Fruit fly (Drosophila melanogaster) whole organism, embryonic: ENCODE data around the gene TwdlQ.

ENCODE experiments used
- Atf-2 ChIP-seq: fragments of 200-800 bp; sonication (Bioruptor generic); optimal IDR thresholded peaks from 2 replicates; lab custom pipeline; 2016; ENCODE audit warnings: missing biosample characterization, missing genetic modification characterization
- Atf6 ChIP-seq: fragments of 200-800 bp; sonication (Bioruptor generic); IDR thresholded peaks from 2 replicates; pipeline ENCODE4 v1.3.6; 2022; ENCODE audit warnings: missing biosample characterization, missing genetic modification characterization
- BtbVII ChIP-seq: fragments of 200-800 bp; sonication (Bioruptor generic); optimal IDR thresholded peaks from 3 replicates; lab custom pipeline; 2017; ENCODE audit warnings: missing biosample characterization, mild to moderate bottlenecking, missing genetic modification characterization
- Bteb2 ChIP-seq: fragments of 200-800 bp; sonication (Bioruptor generic); optimal IDR thresholded peaks from 2 replicates; lab custom pipeline; 2016; ENCODE audit warnings: missing biosample characterization, missing genetic modification characterization
- CG11398 ChIP-seq: fragments of 200-800 bp; sonication (Bioruptor generic); optimal IDR thresholded peaks from 2 replicates; lab custom pipeline; 2016; ENCODE audit warnings: missing biosample characterization, missing genetic modification characterization
- CG1233 ChIP-seq: fragments of 200-800 bp; sonication (Bioruptor generic); optimal IDR thresholded peaks from 4 replicates; lab custom pipeline; 2018; ENCODE audit warnings: missing biosample characterization, mild to moderate bottlenecking, missing genetic modification characterization
- CG13123 ChIP-seq: fragments of 200-800 bp; sonication (Bioruptor generic); optimal IDR thresholded peaks from 2 replicates; lab custom pipeline; 2016; ENCODE audit warnings: missing biosample characterization, missing genetic modification characterization
- CG15073 ChIP-seq: fragments of 200-800 bp; sonication (Bioruptor generic); optimal IDR thresholded peaks from 2 replicates; lab custom pipeline; 2016; ENCODE audit warnings: missing biosample characterization, missing genetic modification characterization
- CG16779 ChIP-seq: fragments of 200-800 bp; sonication (Bioruptor generic); IDR thresholded peaks from 2 replicates; pipeline ENCODE4 v1.3.6; 2022; ENCODE audit warnings: missing biosample characterization, missing genetic modification characterization
- CG17359 ChIP-seq: fragments of 200-800 bp; sonication (Bioruptor generic); optimal IDR thresholded peaks from 3 replicates; lab custom pipeline; 2018; ENCODE audit warnings: missing biosample characterization, mild to moderate bottlenecking, missing genetic modification characterization, moderate library complexity
- CG17361 ChIP-seq: fragments of 200-800 bp; sonication (Bioruptor generic); IDR thresholded peaks from 3 replicates; pipeline ENCODE4 v1.3.6; 2022; ENCODE audit warnings: missing biosample characterization, missing genetic modification characterization
- CG17385 ChIP-seq: fragments of 200-800 bp; sonication (Bioruptor generic); optimal IDR thresholded peaks from 3 replicates; lab custom pipeline; 2018; ENCODE audit warnings: missing biosample characterization, mild to moderate bottlenecking, missing genetic modification characterization
- CG17912 ChIP-seq: fragments of 200-800 bp; sonication (Bioruptor generic); optimal IDR thresholded peaks from 2 replicates; lab custom pipeline; 2018; ENCODE audit warnings: missing biosample characterization, mild to moderate bottlenecking, missing genetic modification characterization
- CG18262 ChIP-seq: fragments of 200-800 bp; optimal IDR thresholded peaks from 3 replicates; lab custom pipeline; 2019; ENCODE audit warnings: missing biosample characterization, mild to moderate bottlenecking, missing genetic modification characterization, moderate library complexity
- CG1832 ChIP-seq: fragments of 200-800 bp; sonication (Bioruptor generic); optimal IDR thresholded peaks from 2 replicates; lab custom pipeline; 2017; ENCODE audit warnings: missing biosample characterization, mild to moderate bottlenecking, missing genetic modification characterization, inconsistent platforms
- CG18764 ChIP-seq: fragments of 200-800 bp; sonication (Bioruptor generic); optimal IDR thresholded peaks from 3 replicates; lab custom pipeline; 2016; ENCODE audit warnings: missing biosample characterization, missing genetic modification characterization
- CG2116 ChIP-seq: fragments of 200-800 bp; sonication (Bioruptor generic); optimal IDR thresholded peaks from 3 replicates; lab custom pipeline; 2018; ENCODE audit warnings: missing biosample characterization, mild to moderate bottlenecking, missing genetic modification characterization
- CG31224 ChIP-seq: fragments of 200-800 bp; sonication (Bioruptor generic); IDR thresholded peaks from 2 replicates; pipeline ENCODE4 v1.3.6; 2022; ENCODE audit warnings: missing biosample characterization, missing genetic modification characterization
- CG3838 ChIP-seq: fragments of 200-800 bp; sonication (Bioruptor generic); optimal IDR thresholded peaks from 3 replicates; lab custom pipeline; 2016; ENCODE audit warnings: missing biosample characterization, missing genetic modification characterization
- CG4854 ChIP-seq: fragments of 200-800 bp; sonication (Bioruptor generic); optimal IDR thresholded peaks from 2 replicates; lab custom pipeline; 2016; ENCODE audit warnings: missing biosample characterization, missing genetic modification characterization, inconsistent platforms
- CG5245 ChIP-seq: fragments of 200-800 bp; sonication (Bioruptor generic); optimal IDR thresholded peaks from 3 replicates; lab custom pipeline; 2016; ENCODE audit warnings: missing biosample characterization, missing genetic modification characterization
- CG6254 ChIP-seq: fragments of 200-800 bp; sonication (Bioruptor generic); optimal IDR thresholded peaks from 3 replicates; lab custom pipeline; 2017; ENCODE audit warnings: mild to moderate bottlenecking, missing biosample characterization, missing genetic modification reagents, missing genetic modification characterization
- CG7271 ChIP-seq: fragments of 200-800 bp; sonication (Bioruptor generic); optimal IDR thresholded peaks from 2 replicates; lab custom pipeline; 2018; ENCODE audit warnings: missing biosample characterization, mild to moderate bottlenecking, missing genetic modification characterization, moderate library complexity
- CG7928 ChIP-seq: fragments of 200-800 bp; sonication (Bioruptor generic); optimal IDR thresholded peaks from 2 replicates; lab custom pipeline; 2017; ENCODE audit warnings: missing biosample characterization, mild to moderate bottlenecking, missing genetic modification characterization
- CG8281 ChIP-seq: fragments of 200-800 bp; sonication (Bioruptor generic); optimal IDR thresholded peaks from 2 replicates; lab custom pipeline; 2018; ENCODE audit warnings: missing biosample characterization, mild to moderate bottlenecking, missing genetic modification characterization, moderate library complexity
- CG8290 ChIP-seq, 3 experiments: fragments of 200-800 bp; sonication (Bioruptor generic); optimal IDR thresholded peaks; 2 replicates each; lab custom pipeline; 2016 to 2019; ENCODE audit warnings: missing biosample characterization in 3 of 3, missing genetic modification characterization in 3 of 3, mild to moderate bottlenecking in 2 of 3, moderate library complexity in 1 of 3
- CG8924 ChIP-seq: fragments of 200-800 bp; optimal IDR thresholded peaks from 3 replicates; lab custom pipeline; 2019; ENCODE audit warnings: missing biosample characterization, mild to moderate bottlenecking, missing genetic modification characterization, moderate library complexity
- D ChIP-seq, 2 experiments: fragments of 200-800 bp in 1 of 2; fragments of >200 bp in 1 of 2; sonication (Bioruptor generic) in 1 of 2; optimal IDR thresholded peaks; 2 replicates in 1 of 2; 3 replicates in 1 of 2; lab custom pipeline; 2017; ENCODE audit warnings: mild to moderate bottlenecking in 1 of 2, missing biosample characterization in 1 of 2, missing genetic modification characterization in 1 of 2, missing genetic modification reagents in 1 of 2
- Doc2 ChIP-seq: fragments of 200-800 bp; sonication (Bioruptor generic); IDR thresholded peaks from 2 replicates; pipeline ENCODE4 v1.3.6; 2022; ENCODE audit warnings: missing biosample characterization, missing genetic modification characterization
- H15 ChIP-seq: fragments of 200-800 bp; sonication (Bioruptor generic); IDR thresholded peaks from 3 replicates; pipeline ENCODE4 v1.3.6; 2022; ENCODE audit warnings: missing biosample characterization, missing genetic modification characterization
- HLH3B ChIP-seq: fragments of 200-800 bp; sonication (Bioruptor generic); IDR thresholded peaks from 2 replicates; pipeline ENCODE4 v1.3.6; 2022; ENCODE audit warnings: missing biosample characterization, missing genetic modification characterization
- Lim3 ChIP-seq: fragments of 200-800 bp; sonication (Bioruptor generic); IDR thresholded peaks from 2 replicates; pipeline ENCODE4 v1.3.6; 2022; ENCODE audit warnings: missing biosample characterization, missing genetic modification characterization
- MESR4 ChIP-seq: fragments of 200-800 bp; sonication (Bioruptor generic); optimal IDR thresholded peaks from 2 replicates; lab custom pipeline; 2018; ENCODE audit warnings: missing biosample characterization, mild to moderate bottlenecking, missing genetic modification characterization, moderate library complexity
- MTF-1 ChIP-seq: fragments of 200-800 bp; sonication (Bioruptor generic); optimal IDR thresholded peaks from 2 replicates; lab custom pipeline; 2018; ENCODE audit warnings: missing biosample characterization, mild to moderate bottlenecking, missing genetic modification characterization, borderline replicate concordance
- Xbp1 ChIP-seq: fragments of 200-800 bp; sonication (Bioruptor generic); optimal IDR thresholded peaks from 3 replicates; lab custom pipeline; 2016; ENCODE audit warnings: missing biosample characterization, mild to moderate bottlenecking, missing genetic modification characterization
- aop ChIP-seq: fragments of 200-800 bp; sonication (Bioruptor generic); IDR thresholded peaks from 2 replicates; pipeline ENCODE4 v1.3.6; 2022; ENCODE audit warnings: missing biosample characterization, missing genetic modification characterization
- ap ChIP-seq: fragments of 200-800 bp; sonication (Bioruptor generic); IDR thresholded peaks from 2 replicates; pipeline ENCODE4 v1.3.6; 2022; ENCODE audit warnings: missing biosample characterization, missing genetic modification characterization
- cato ChIP-seq: fragments of 200-800 bp; sonication (Bioruptor generic); optimal IDR thresholded peaks from 2 replicates; lab custom pipeline; 2016; ENCODE audit warnings: missing biosample characterization, missing genetic modification characterization, borderline replicate concordance
- croc ChIP-seq: fragments of 200-800 bp; sonication (Bioruptor generic); conservative IDR thresholded peaks from 3 replicates; pipeline ENCODE4 v1.3.6; 2022; ENCODE audit warnings: missing biosample characterization, missing genetic modification characterization
- da ChIP-seq: fragments of 200-800 bp; sonication (Bioruptor generic); optimal IDR thresholded peaks from 2 replicates; lab custom pipeline; 2016; ENCODE audit warnings: missing biosample characterization, missing genetic modification characterization
- hb ChIP-seq: fragments of 200-800 bp; sonication (Bioruptor generic); IDR thresholded peaks from 3 replicates; pipeline ENCODE4 v1.3.6; 2022; ENCODE audit warnings: missing biosample characterization, missing genetic modification characterization; ENCODE audit not compliant: partially characterized antibody
- jigr1 ChIP-seq: fragments of 200-800 bp; sonication (Bioruptor generic); IDR thresholded peaks from 3 replicates; pipeline ENCODE4 v1.3.6; 2022; ENCODE audit warnings: missing biosample characterization, missing genetic modification characterization
- ken ChIP-seq: fragments of 200-800 bp; sonication (Bioruptor generic); IDR thresholded peaks from 3 replicates; pipeline ENCODE4 v1.3.6; 2022; ENCODE audit warnings: missing biosample characterization, missing genetic modification characterization
- nmo ChIP-seq: fragments of 200-800 bp; sonication (Bioruptor generic); optimal IDR thresholded peaks from 2 replicates; lab custom pipeline; 2018; ENCODE audit warnings: missing biosample characterization, mild to moderate bottlenecking, missing genetic modification characterization, moderate library complexity
- peb ChIP-seq: fragments of 200-800 bp; sonication (Bioruptor generic); IDR thresholded peaks from 2 replicates; pipeline ENCODE4 v1.3.6; 2022; ENCODE audit warnings: missing biosample characterization, missing genetic modification characterization
- ranshi ChIP-seq: fragments of 200-800 bp; sonication (Bioruptor generic); IDR thresholded peaks from 2 replicates; pipeline ENCODE4 v1.3.6; 2022; ENCODE audit warnings: missing biosample characterization, missing genetic modification characterization
- sens ChIP-seq: fragments of 200-800 bp; sonication (Bioruptor generic); peaks from one replicate; lab custom pipeline; 2016; ENCODE audit warnings: missing biosample characterization, missing genetic modification characterization
- slbo ChIP-seq: fragments of 200-800 bp; sonication (Bioruptor generic); IDR thresholded peaks from 2 replicates; pipeline ENCODE4 v1.3.6; 2022; ENCODE audit warnings: missing biosample characterization, missing genetic modification characterization
- tna ChIP-seq: fragments of 200-800 bp; sonication (Bioruptor generic); IDR thresholded peaks from 2 replicates; pipeline ENCODE4 v1.3.6; 2022; ENCODE audit warnings: missing biosample characterization, missing genetic modification characterization; ENCODE audit not compliant: partially characterized antibody
- tx ChIP-seq: fragments of 200-800 bp; sonication (Bioruptor generic); optimal IDR thresholded peaks from 2 replicates; lab custom pipeline; 2016; ENCODE audit warnings: missing biosample characterization, missing genetic modification characterization
- unc-4 ChIP-seq: fragments of 200-800 bp; sonication (Bioruptor generic); IDR thresholded peaks from 2 replicates; pipeline ENCODE4 v1.3.6; 2022; ENCODE audit warnings: missing biosample characterization, missing genetic modification characterization; ENCODE audit not compliant: partially characterized antibody

The TwdlQ gene

DNA sequence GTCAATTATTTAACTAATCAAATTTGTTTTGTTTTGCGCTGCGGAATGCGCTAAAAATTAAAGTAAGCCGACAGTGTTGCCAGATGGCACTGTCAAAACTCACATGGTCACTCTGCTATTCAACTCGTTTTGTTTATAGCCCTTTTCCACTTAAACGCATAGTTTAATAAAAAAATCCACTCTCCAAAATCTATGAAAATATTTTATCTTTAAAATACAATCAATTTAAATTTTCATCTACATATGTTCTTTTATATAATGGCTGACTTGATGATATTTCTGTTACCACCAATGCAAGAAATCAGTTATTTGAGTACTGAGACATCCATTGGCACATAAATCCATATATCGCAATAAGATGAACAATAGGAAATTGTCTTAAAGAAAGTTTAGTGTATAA lies 23.9 kb upstream of the TwdlQ start, which contains the start of gene CG6425 (continued):
- TF ChIP-seq peb (GFP tag; lab: Robert Waterston, UW) = no peak
- TF ChIP-seq Lim3 (GFP tag; lab: Robert Waterston, UW) = no peak
- 0 out of 3 replicates have a peak, but pooled peaks have one; percentile 51 for TF ChIP-seq ken
- TF ChIP-seq tna (GFP tag; lab: Robert Waterston, UW) = no peak
- no peak for TF ChIP-seq CG5245 (GFP tag; lab: Kevin White, UChicago)
- TF ChIP-seq HLH3B (GFP tag; lab: Robert Waterston, UW) = peak; percentile 12; the same call in 1 of the 2 replicates
- TF ChIP-seq H15 (GFP tag; lab: Robert Waterston, UW) = no peak
- peak; percentile 78 for TF ChIP-seq sens (GFP tag; lab: Kevin White, UChicago)
- TF ChIP-seq D (optimal IDR thresholded peaks at IDR 0.05; lab: Kevin White, UChicago) = no peak
- TF ChIP-seq D (GFP tag; optimal IDR thresholded peaks at IDR 0.05; lab: Kevin White, UChicago) = no peak
- no peak for TF ChIP-seq CG16779 (GFP tag; lab: Robert Waterston, UW)
- TF ChIP-seq CG8281 = no peak
- TF ChIP-seq CG7271 (tag; lab: Kevin White, UChicago) = no peak
- TF ChIP-seq CG17912 (GFP tag; lab: Kevin White, UChicago) = no peak
- peak; percentile 22 for TF ChIP-seq Xbp1
- no peak for TF ChIP-seq croc (GFP tag; lab: Robert Waterston, UW)
- no peak for TF ChIP-seq CG6254 (GFP tag; lab: Kevin White, UChicago)
- TF ChIP-seq CG31224 = no peak
- no peak; the same call in 1 of the 2 replicates for TF ChIP-seq ap
- TF ChIP-seq cato = no peak
- peak; percentile 20 for TF ChIP-seq CG18262 (tag; lab: Kevin White, UChicago)
- no peak for TF ChIP-seq CG2116 (GFP tag; lab: Kevin White, UChicago)
- TF ChIP-seq slbo = peak; percentile 72
- TF ChIP-seq CG8290 (GFP tag; optimal IDR thresholded peaks at IDR 0.05; lab: Kevin White, UChicago) = no peak
- TF ChIP-seq CG8290 (tag; optimal IDR thresholded peaks at IDR 0.05; lab: Kevin White, UChicago) = no peak
- TF ChIP-seq unc-4 (GFP tag; lab: Robert Waterston, UW) = no peak
- TF ChIP-seq BtbVII (GFP tag; lab: Kevin White, UChicago) = no peak
- peak; percentile 56; the same call in 2 of the 3 replicates for TF ChIP-seq CG17361
- no peak for TF ChIP-seq Doc2 (GFP tag; lab: Robert Waterston, UW)
- no peak for TF ChIP-seq Atf-2 (GFP tag; lab: Kevin White, UChicago)
- peak; percentile 68 for TF ChIP-seq nmo (GFP tag; lab: Kevin White, UChicago)
- TF ChIP-seq CG18764 (GFP tag; lab: Kevin White, UChicago) = no peak
- no peak for TF ChIP-seq CG11398 (GFP tag; lab: Kevin White, UChicago)

- peak; percentile 44 for TF ChIP-seq CG1832 (GFP tag; lab: Kevin White, UChicago)
- peak; percentile 97 for TF ChIP-seq CG4854
- peak; percentile 99 for TF ChIP-seq Atf6
- peak; percentile 98 for TF ChIP-seq Bteb2 (GFP tag; lab: Kevin White, UChicago)
- TF ChIP-seq CG7928 (GFP tag; lab: Kevin White, UChicago) = peak; percentile 83
- peak; percentile 98 for TF ChIP-seq jigr1
- peak; percentile 80 for TF ChIP-seq CG15073
- TF ChIP-seq aop (GFP tag; lab: Robert Waterston, UW) = peak; percentile 91
- TF ChIP-seq da (GFP tag; lab: Kevin White, UChicago) = peak; percentile 97
- TF ChIP-seq CG17385 (GFP tag; lab: Kevin White, UChicago) = peak; percentile 95
- TF ChIP-seq CG8924 (tag; lab: Kevin White, UChicago) = peak; percentile 97
- TF ChIP-seq hb = no peak
- TF ChIP-seq CG3838 (GFP tag; lab: Kevin White, UChicago) = peak; percentile 93
- peak; percentile 97 for TF ChIP-seq CG1233
- peak; percentile 90 for TF ChIP-seq MTF-1
- TF ChIP-seq CG17359 (tag; lab: Kevin White, UChicago) = peak; percentile 99
- TF ChIP-seq ranshi = peak; percentile 99
- no peak for TF ChIP-seq CG13123 (GFP tag; lab: Kevin White, UChicago)
- TF ChIP-seq MESR4 (GFP tag; lab: Kevin White, UChicago) = peak; percentile 78
- peak; percentile 99 for TF ChIP-seq tx (GFP tag; lab: Kevin White, UChicago)
Measured at dm6 chr3R:26714109-26714576, 20.8 kb upstream of the TwdlQ start, which contains the start of gene amon. TSS of gene amon (minus strand) at chr3R:26714159.
